Worm (Caenorhabditis elegans) whole organism, late embryonic: ENCODE results near the gene fipr-18.

ENCODE experiments used
- C38D4.7 ChIP-seq: fragments of 200-800 bp; sonication (Bioruptor generic); optimal IDR thresholded peaks from 2 replicates; lab custom pipeline; 2018; ENCODE audit warnings: mild to moderate bottlenecking, missing genetic modification characterization, moderate library complexity, missing compliant biosample characterization
- ahr-1 ChIP-seq: sonication (generic microtip); optimal IDR thresholded peaks from 2 replicates; lab custom pipeline; 2016; ENCODE audit warnings: missing genetic modification characterization, missing compliant biosample characterization
- ceh-19 ChIP-seq: fragments of 200-800 bp; sonication (Bioruptor generic); optimal IDR thresholded peaks from 2 replicates; lab custom pipeline; 2018; ENCODE audit warnings: mild to moderate bottlenecking, missing genetic modification characterization, missing compliant biosample characterization
- hlh-13 ChIP-seq: fragments of 200-800 bp; sonication (Bioruptor generic); optimal IDR thresholded peaks from 2 replicates; lab custom pipeline; 2018; ENCODE audit warnings: mild to moderate bottlenecking, missing genetic modification characterization, missing compliant biosample characterization
- npax-4 ChIP-seq: sonication (generic microtip); optimal IDR thresholded peaks from 2 replicates; lab custom pipeline; 2016; ENCODE audit warnings: missing genetic modification characterization, missing compliant biosample characterization
- rnt-1 ChIP-seq: sonication (generic microtip); optimal IDR thresholded peaks from 2 replicates; lab custom pipeline; 2016; ENCODE audit warnings: missing genetic modification characterization, missing compliant biosample characterization
- sox-4 ChIP-seq: sonication (generic microtip); optimal IDR thresholded peaks from 2 replicates; lab custom pipeline; 2017; ENCODE audit warnings: mild to moderate bottlenecking, missing genetic modification characterization, inconsistent platforms, missing compliant biosample characterization

ce11 chrIII:7508128-7508635 lies 49.1 kb downstream of the fipr-18 start, which contains the start of gene cls-1:
- TF ChIP-seq C38D4.7 (GFP tag; lab: Kevin White, UChicago) (no peak), hlh-13 (GFP tag; lab: Kevin White, UChicago) (no peak), ceh-19 (GFP tag; lab: Kevin White, UChicago) (no peak), rnt-1 (no peak), npax-4 (tag; lab: Kevin White, UChicago) (no peak), ahr-1 (no peak), sox-4 (no peak)
